Fruit fly (Drosophila melanogaster): Measurements from ENCODE around the gene Nepl7.

The Nepl7 gene

dm6 chr2L:12669614-12670013 is at the start of gene Nepl7:
Nepl7 (minus strand) TSS chr2L:12669714.
- TF ChIP-seq CG11617 (GFP tag; optimal IDR thresholded peaks at IDR 0.05) (no peak), CG33017 (tag; optimal IDR thresholded peaks at IDR 0.05) (no peak), cic (GFP tag; optimal IDR thresholded peaks at IDR 0.05) (no peak), toe (GFP tag; optimal IDR thresholded peaks at IDR 0.05) (no peak), CG7101 (tag; optimal IDR thresholded peaks at IDR 0.05) (no peak), CG5204 (GFP tag; optimal IDR thresholded peaks at IDR 0.05) (no peak), kay (GFP tag; ENCODE audit: borderline replicate concordance) (no peak), Hr96 (GFP tag; optimal IDR thresholded peaks at IDR 0.05) (no peak), CG14711 (tag; optimal IDR thresholded peaks at IDR 0.05) (no peak), Clk (GFP tag; optimal IDR thresholded peaks at IDR 0.05) (no peak), CG12768 (GFP tag; optimal IDR thresholded peaks at IDR 0.05) (no peak), cnc (optimal IDR thresholded peaks at IDR 0.05) (no peak), Mnt (GFP tag; optimal IDR thresholded peaks at IDR 0.05) (no peak), ovo (GFP tag; optimal IDR thresholded peaks at IDR 0.05) (no peak), CG7045 (GFP tag; optimal IDR thresholded peaks at IDR 0.05) (no peak)

- TF ChIP-seq Clk (GFP tag; optimal IDR thresholded peaks at IDR 0.05) (no peak), CG7101 (tag; optimal IDR thresholded peaks at IDR 0.05) (no peak), Hr96 (GFP tag; optimal IDR thresholded peaks at IDR 0.05) (no peak), CG7045 (GFP tag; optimal IDR thresholded peaks at IDR 0.05) (peak; percentile 39), CG12768 (GFP tag; optimal IDR thresholded peaks at IDR 0.05) (no peak), bab1 (GFP tag; optimal IDR thresholded peaks at IDR 0.05) (peak; percentile 6), Mnt (GFP tag; optimal IDR thresholded peaks at IDR 0.05) (peak; percentile 36), CG11617 (GFP tag; optimal IDR thresholded peaks at IDR 0.05) (no peak), CG33017 (tag; optimal IDR thresholded peaks at IDR 0.05) (peak; percentile 19), cic (GFP tag; optimal IDR thresholded peaks at IDR 0.05) (peak; percentile 19), tj (GFP tag; optimal IDR thresholded peaks at IDR 0.05) (peak; percentile 17), CG1620 (GFP tag; optimal IDR thresholded peaks at IDR 0.05) (no peak)
Measured at dm6 chr2L:12718437-12719376, 49.2 kb upstream of the Nepl7 start, which contains the start of gene MRP. MRP (plus strand) TSS chr2L:12719045.

- TF ChIP-seq pad (GFP tag; optimal IDR thresholded peaks at IDR 0.05): no peak
- no peak for TF ChIP-seq CG11617 (GFP tag; optimal IDR thresholded peaks at IDR 0.05)
- no peak for TF ChIP-seq CG33017 (tag; optimal IDR thresholded peaks at IDR 0.05)
- no peak for TF ChIP-seq cic (GFP tag; optimal IDR thresholded peaks at IDR 0.05)
- no peak for TF ChIP-seq Mnt (GFP tag; optimal IDR thresholded peaks at IDR 0.05)
- TF ChIP-seq Hr96 (GFP tag; optimal IDR thresholded peaks at IDR 0.05): no peak
- TF ChIP-seq CG1620 (GFP tag; optimal IDR thresholded peaks at IDR 0.05): no peak
- no peak for TF ChIP-seq Clk (GFP tag; optimal IDR thresholded peaks at IDR 0.05)
- TF ChIP-seq CG7101 (tag; optimal IDR thresholded peaks at IDR 0.05): no peak
- TF ChIP-seq Crg-1 (GFP tag; optimal IDR thresholded peaks at IDR 0.05): no peak
- no peak for TF ChIP-seq cnc (optimal IDR thresholded peaks at IDR 0.05)
Measured at dm6 chr2L:12712852-12713251, 43.3 kb upstream of the Nepl7 start, which contains the start of gene CG5787. CG5787 (minus strand) TSS chr2L:12712952.

- no peak for TF ChIP-seq Crg-1 (GFP tag; optimal IDR thresholded peaks at IDR 0.05)
- TF ChIP-seq pad (GFP tag; optimal IDR thresholded peaks at IDR 0.05): no peak
- TF ChIP-seq Clk (GFP tag; optimal IDR thresholded peaks at IDR 0.05): no peak
- peak; percentile 42 for TF ChIP-seq CG14711 (tag; optimal IDR thresholded peaks at IDR 0.05)
- TF ChIP-seq CG1620 (GFP tag; optimal IDR thresholded peaks at IDR 0.05): no peak
Measured at dm6 chr2L:12712255-12712654, 42.7 kb upstream of the Nepl7 start.

dm6 chr2L:12708576-12708975 is 39.1 kb upstream of the Nepl7 start:
- TF ChIP-seq Mnt (GFP tag; optimal IDR thresholded peaks at IDR 0.05) (no peak), Clk (GFP tag; optimal IDR thresholded peaks at IDR 0.05) (no peak), CG7101 (tag; optimal IDR thresholded peaks at IDR 0.05) (no peak), CG12768 (GFP tag; optimal IDR thresholded peaks at IDR 0.05) (no peak), Crg-1 (GFP tag; optimal IDR thresholded peaks at IDR 0.05) (no peak), CG14711 (tag; optimal IDR thresholded peaks at IDR 0.05) (no peak), CG5204 (GFP tag; optimal IDR thresholded peaks at IDR 0.05) (no peak), Hr96 (GFP tag; optimal IDR thresholded peaks at IDR 0.05) (no peak), CG1620 (GFP tag; optimal IDR thresholded peaks at IDR 0.05) (no peak), cic (GFP tag; optimal IDR thresholded peaks at IDR 0.05) (no peak), kay (GFP tag; ENCODE audit: borderline replicate concordance) (no peak), ovo (GFP tag; optimal IDR thresholded peaks at IDR 0.05) (no peak), toe (GFP tag; optimal IDR thresholded peaks at IDR 0.05) (no peak), bab1 (GFP tag; optimal IDR thresholded peaks at IDR 0.05) (no peak), cnc (optimal IDR thresholded peaks at IDR 0.05) (no peak)

- TF ChIP-seq CG14711 (tag; optimal IDR thresholded peaks at IDR 0.05) (peak; percentile 20), CG5204 (GFP tag; optimal IDR thresholded peaks at IDR 0.05) (no peak), bab1 (GFP tag; optimal IDR thresholded peaks at IDR 0.05) (peak; percentile 24)
Measured at dm6 chr2L:12707540-12707939, 38.0 kb upstream of the Nepl7 start, which contains the start of the genes CG6180 and CG15484. CG6180 (plus strand) TSS chr2L:12707661. CG15484 (minus strand) TSS chr2L:12707711.
